Worm (Caenorhabditis elegans): ENCODE results near the gene srx-136.

ce11 chrV:13812330-13812729, 44.9 kb upstream of the srx-136 start:
- TF ChIP-seq med-1 (GFP tag; optimal IDR thresholded peaks at IDR 0.05; ENCODE audit: insufficient read depth), result no peak
- no peak for TF ChIP-seq ztf-29 (GFP tag; IDR thresholded peaks at IDR 0.05)
- no peak for TF ChIP-seq T22C8.4 (GFP tag; IDR thresholded peaks at IDR 0.05)
- TF ChIP-seq ref-1 (GFP tag; conservative IDR thresholded peaks at IDR 0.05), result no peak
- TF ChIP-seq flt-1 (GFP tag; IDR thresholded peaks at IDR 0.05), result no peak
- no peak for TF ChIP-seq tab-1 (GFP tag; IDR thresholded peaks at IDR 0.05)
- no peak for TF ChIP-seq cog-1 (tag; optimal IDR thresholded peaks at IDR 0.05)
